Fruit fly (Drosophila melanogaster): ENCODE results near the gene CG4691.

DNA sequence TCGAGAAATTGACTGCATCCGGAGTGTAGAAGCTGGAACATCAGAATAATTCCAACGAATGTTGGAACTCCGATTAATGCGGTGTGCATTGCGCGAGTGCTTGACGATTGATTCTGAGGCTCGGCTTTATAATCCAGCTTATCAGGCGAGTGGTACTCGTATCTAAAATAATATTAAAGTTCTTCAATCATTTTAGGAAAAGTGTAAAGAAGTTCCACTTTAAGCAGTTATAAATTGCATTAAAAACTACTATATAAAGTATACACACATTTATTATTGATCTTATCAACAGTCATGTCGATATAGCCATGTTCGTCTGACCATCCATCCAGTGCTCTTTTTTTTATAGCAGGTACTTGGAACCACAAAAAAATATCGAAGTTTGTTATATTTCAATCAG is 23.9 kb downstream of the CG4691 start, which contains the start of gene CG18636:
- TF ChIP-seq usp (GFP tag; optimal IDR thresholded peaks at IDR 0.05) (no peak), h (GFP tag; optimal IDR thresholded peaks at IDR 0.05) (no peak), pan (optimal IDR thresholded peaks at IDR 0.05) (no peak), Myc (optimal IDR thresholded peaks at IDR 0.05) (no peak), Abd-B (GFP tag; optimal IDR thresholded peaks at IDR 0.05) (no peak), psq (GFP tag; optimal IDR thresholded peaks at IDR 0.05) (no peak), GATAd (GFP tag; optimal IDR thresholded peaks at IDR 0.05) (no peak), woc (GFP tag; optimal IDR thresholded peaks at IDR 0.05) (no peak), Dif (GFP tag; optimal IDR thresholded peaks at IDR 0.05; ENCODE audit: partially characterized antibody) (no peak)

Data from whole organism, wandering third instar larva.